Worm (Caenorhabditis elegans) whole organism, young adult: ENCODE measurements around the gene acy-3.

ENCODE experiments used
- B0019.2 ChIP-seq: fragments of 200-800 bp; sonication (Bioruptor generic); conservative IDR thresholded peaks from 2 replicates; pipeline ENCODE4 v1.3.6; 2022; ENCODE audit warnings: missing genetic modification reagents, missing genetic modification characterization, missing compliant biosample characterization
- B0336.3 ChIP-seq: fragments of 200-800 bp; sonication (Bioruptor generic); IDR thresholded peaks from 2 replicates; pipeline ENCODE4 v1.3.6; 2022; ENCODE audit warnings: missing genetic modification characterization, missing compliant biosample characterization
- C06A6.2 ChIP-seq: fragments of 200-800 bp; sonication (Bioruptor generic); conservative IDR thresholded peaks from 2 replicates; pipeline ENCODE4 v1.3.6; 2022; ENCODE audit warnings: missing genetic modification characterization, missing compliant biosample characterization
- F22D6.2 ChIP-seq: sonication (generic microtip); optimal IDR thresholded peaks from 2 replicates; lab custom pipeline; 2016; ENCODE audit warnings: mild to moderate bottlenecking, missing genetic modification characterization, missing compliant biosample characterization
- F49E8.2 ChIP-seq: sonication (generic microtip); optimal IDR thresholded peaks from 3 replicates; lab custom pipeline; 2017; ENCODE audit warnings: missing genetic modification characterization, mild to moderate bottlenecking, missing compliant biosample characterization, antibody characterized with exemption, moderate library complexity; ENCODE audit not compliant: insufficient read depth
- F57C9.4 ChIP-seq: sonication (generic microtip); optimal IDR thresholded peaks from 2 replicates; lab custom pipeline; 2017; ENCODE audit warnings: mild to moderate bottlenecking, missing genetic modification characterization, missing compliant biosample characterization
- K12H6.12 ChIP-seq: fragments of 200-800 bp; sonication (Bioruptor generic); optimal IDR thresholded peaks from 2 replicates; lab custom pipeline; 2018; ENCODE audit warnings: mild to moderate bottlenecking, missing genetic modification characterization, missing compliant biosample characterization
- T26A5.8 ChIP-seq: sonication (generic microtip); optimal IDR thresholded peaks from 2 replicates; lab custom pipeline; 2016; ENCODE audit warnings: missing genetic modification characterization, missing compliant biosample characterization
- Y53F4B.3 ChIP-seq: fragments of 200-800 bp; sonication (Bioruptor generic); IDR thresholded peaks from 2 replicates; pipeline ENCODE4 v1.3.6; 2022; ENCODE audit warnings: missing genetic modification reagents, missing genetic modification characterization, missing compliant biosample characterization
- Y53G8AR.9 ChIP-seq: fragments of 200-800 bp; sonication (Bioruptor generic); conservative IDR thresholded peaks from 2 replicates; pipeline ENCODE4 v1.3.6; 2022; ENCODE audit warnings: missing genetic modification reagents, missing genetic modification characterization, missing compliant biosample characterization
- akir-1 ChIP-seq: fragments of 200-800 bp; sonication (Bioruptor generic); optimal IDR thresholded peaks from 2 replicates; lab custom pipeline; 2018; ENCODE audit warnings: mild to moderate bottlenecking, missing genetic modification characterization, moderate library complexity, missing compliant biosample characterization
- ama-1 ChIP-seq, 3 experiments: fragments of 150-350 bp in 1 of 3; sonication (generic microtip) in 2 of 3; optimal IDR thresholded peaks; 2 replicates each; lab custom pipeline; 2014 to 2018; ENCODE audit warnings: missing biosample characterization in 2 of 3, missing genetic modification characterization in 2 of 3, missing genetic modification reagents in 2 of 3
- aptf-2 ChIP-seq: fragments of 200-800 bp; sonication (Bioruptor generic); conservative IDR thresholded peaks from 2 replicates; pipeline ENCODE4 v1.3.6; 2022; ENCODE audit warnings: missing genetic modification reagents, missing genetic modification characterization, missing compliant biosample characterization
- attf-3 ChIP-seq: fragments of 200-800 bp; sonication (Bioruptor generic); conservative IDR thresholded peaks from 2 replicates; pipeline ENCODE4 v1.3.6; 2022; ENCODE audit warnings: missing genetic modification reagents, missing genetic modification characterization, missing compliant biosample characterization
- cebp-1 ChIP-seq, 2 experiments: fragments of 200-800 bp in 1 of 2; sonication (Bioruptor generic) in 1 of 2; sonication (generic microtip) in 1 of 2; IDR thresholded peaks in 1 of 2; optimal IDR thresholded peaks in 1 of 2; 2 replicates each; pipeline versions ENCODE4 v1.3.6 to Lab custom; 2017 to 2022; ENCODE audit warnings: missing compliant biosample characterization in 2 of 2, missing genetic modification characterization in 2 of 2, mild to moderate bottlenecking in 1 of 2, missing genetic modification reagents in 1 of 2, moderate library complexity in 1 of 2
- ceh-40 ChIP-seq: fragments of 200-800 bp; sonication (Bioruptor generic); IDR thresholded peaks from 2 replicates; pipeline ENCODE4 v1.3.6; 2022; ENCODE audit warnings: missing genetic modification characterization, missing compliant biosample characterization
- ceh-58 ChIP-seq: fragments of 200-800 bp; sonication (Bioruptor generic); IDR thresholded peaks from 2 replicates; pipeline ENCODE4 v1.3.6; 2022; ENCODE audit warnings: missing genetic modification characterization, missing compliant biosample characterization
- ceh-79 ChIP-seq: sonication (generic microtip); optimal IDR thresholded peaks from 2 replicates; lab custom pipeline; 2017; ENCODE audit warnings: mild to moderate bottlenecking, missing genetic modification characterization, missing compliant biosample characterization
- efl-1 ChIP-seq: fragments of 150-350 bp; optimal IDR thresholded peaks from 2 replicates; lab custom pipeline; 2014; ENCODE audit warnings: missing biosample characterization, missing genetic modification reagents, missing genetic modification characterization
- egl-18 ChIP-seq: fragments of 200-800 bp; sonication (Bioruptor generic); IDR thresholded peaks from 2 replicates; pipeline ENCODE4 v1.3.6; 2022; ENCODE audit warnings: missing genetic modification reagents, missing genetic modification characterization, missing compliant biosample characterization
- egrh-3 ChIP-seq: fragments of 200-800 bp; sonication (Bioruptor generic); IDR thresholded peaks from 2 replicates; pipeline ENCODE4 v1.3.6; 2022; ENCODE audit warnings: missing genetic modification reagents, missing genetic modification characterization, missing compliant biosample characterization
- hlh-26 ChIP-seq: fragments of 200-800 bp; sonication (Bioruptor generic); conservative IDR thresholded peaks from 2 replicates; pipeline ENCODE4 v1.3.6; 2022; ENCODE audit warnings: missing genetic modification reagents, missing genetic modification characterization, missing compliant biosample characterization
- hmg-1.2 ChIP-seq: fragments of 200-800 bp; sonication (Bioruptor generic); IDR thresholded peaks from 2 replicates; pipeline ENCODE4 v1.3.6; 2022; ENCODE audit warnings: missing genetic modification reagents, missing genetic modification characterization, missing compliant biosample characterization
- madf-10 ChIP-seq: sonication (generic microtip); optimal IDR thresholded peaks from 2 replicates; lab custom pipeline; 2016; ENCODE audit warnings: mild to moderate bottlenecking, missing genetic modification characterization, missing compliant biosample characterization
- madf-3 ChIP-seq: fragments of 200-800 bp; sonication (Bioruptor generic); IDR thresholded peaks from 2 replicates; pipeline ENCODE4 v1.3.6; 2022; ENCODE audit warnings: missing genetic modification reagents, missing genetic modification characterization, missing compliant biosample characterization
- madf-6 ChIP-seq: fragments of 200-800 bp; sonication (Bioruptor generic); IDR thresholded peaks from 2 replicates; pipeline ENCODE4 v1.3.6; 2022; ENCODE audit warnings: missing genetic modification reagents, missing genetic modification characterization, missing compliant biosample characterization
- madf-8 ChIP-seq: fragments of 200-800 bp; sonication (Bioruptor generic); conservative IDR thresholded peaks from 2 replicates; pipeline ENCODE4 v1.3.6; 2022; ENCODE audit warnings: missing genetic modification reagents, missing genetic modification characterization, missing compliant biosample characterization
- mxl-1 ChIP-seq: sonication (generic microtip); optimal IDR thresholded peaks from 2 replicates; lab custom pipeline; 2016; ENCODE audit warnings: missing genetic modification characterization, missing compliant biosample characterization
- nfyb-1 ChIP-seq: fragments of 200-800 bp; sonication (Bioruptor generic); IDR thresholded peaks from 2 replicates; pipeline ENCODE4 v1.3.6; 2022; ENCODE audit warnings: missing genetic modification reagents, missing genetic modification characterization, missing compliant biosample characterization
- nhr-27 ChIP-seq: fragments of 200-800 bp; sonication (Bioruptor generic); optimal IDR thresholded peaks from 2 replicates; lab custom pipeline; 2018; ENCODE audit warnings: mild to moderate bottlenecking, missing genetic modification characterization, moderate library complexity, missing compliant biosample characterization
- pbrm-1 ChIP-seq: fragments of 200-800 bp; sonication (Bioruptor generic); IDR thresholded peaks from 2 replicates; pipeline ENCODE4 v1.3.6; 2022; ENCODE audit warnings: missing genetic modification reagents, missing genetic modification characterization, missing compliant biosample characterization
- pha-4 ChIP-seq: fragments of 150-350 bp; sonication (generic microtip); optimal IDR thresholded peaks from 2 replicates; lab custom pipeline; 2014; ENCODE audit warnings: missing biosample characterization, missing genetic modification reagents, missing genetic modification characterization
- rcor-1 ChIP-seq: fragments of 200-800 bp; sonication (Bioruptor generic); IDR thresholded peaks from 2 replicates; pipeline ENCODE4 v1.3.6; 2022; ENCODE audit warnings: missing genetic modification reagents, missing genetic modification characterization, missing compliant biosample characterization
- snpc-1.1 ChIP-seq: sonication (generic microtip); optimal IDR thresholded peaks from 2 replicates; lab custom pipeline; 2017; ENCODE audit warnings: missing genetic modification characterization, mild to moderate bottlenecking, missing compliant biosample characterization, antibody characterized with exemption, moderate library complexity, missing genotype, missing genetic modification reagents; ENCODE audit not compliant: insufficient read depth
- tbx-9 ChIP-seq: sonication (generic microtip); optimal IDR thresholded peaks from 2 replicates; lab custom pipeline; 2016; ENCODE audit warnings: borderline replicate concordance, missing genetic modification characterization, inconsistent platforms, missing compliant biosample characterization
- xnd-1 ChIP-seq: sonication (generic microtip); optimal IDR thresholded peaks from 2 replicates; lab custom pipeline; 2016; ENCODE audit warnings: missing genotype, missing genetic modification reagents, missing genetic modification characterization, missing compliant biosample characterization
- zfh-2 ChIP-seq: fragments of 200-800 bp; sonication (Bioruptor generic); conservative IDR thresholded peaks from 2 replicates; pipeline ENCODE4 v1.3.6; 2022; ENCODE audit warnings: missing genetic modification reagents, missing genetic modification characterization, missing compliant biosample characterization
- ztf-18 ChIP-seq: sonication (generic microtip); optimal IDR thresholded peaks from 2 replicates; lab custom pipeline; 2016; ENCODE audit warnings: missing genotype, mild to moderate bottlenecking, missing genetic modification characterization, missing compliant biosample characterization
- ztf-25 ChIP-seq: fragments of 200-800 bp; sonication (Bioruptor generic); IDR thresholded peaks from 2 replicates; pipeline ENCODE4 v1.3.6; 2022; ENCODE audit warnings: missing genetic modification reagents, missing genetic modification characterization, missing compliant biosample characterization
- ztf-26 ChIP-seq: sonication (generic microtip); optimal IDR thresholded peaks from 2 replicates; lab custom pipeline; 2017; ENCODE audit warnings: missing genetic modification characterization, missing compliant biosample characterization
- ztf-6 ChIP-seq: fragments of 200-800 bp; sonication (Bioruptor generic); IDR thresholded peaks from 2 replicates; pipeline ENCODE4 v1.3.6; 2022; ENCODE audit warnings: missing genetic modification reagents, missing genetic modification characterization, missing compliant biosample characterization

Gene acy-3

DNA sequence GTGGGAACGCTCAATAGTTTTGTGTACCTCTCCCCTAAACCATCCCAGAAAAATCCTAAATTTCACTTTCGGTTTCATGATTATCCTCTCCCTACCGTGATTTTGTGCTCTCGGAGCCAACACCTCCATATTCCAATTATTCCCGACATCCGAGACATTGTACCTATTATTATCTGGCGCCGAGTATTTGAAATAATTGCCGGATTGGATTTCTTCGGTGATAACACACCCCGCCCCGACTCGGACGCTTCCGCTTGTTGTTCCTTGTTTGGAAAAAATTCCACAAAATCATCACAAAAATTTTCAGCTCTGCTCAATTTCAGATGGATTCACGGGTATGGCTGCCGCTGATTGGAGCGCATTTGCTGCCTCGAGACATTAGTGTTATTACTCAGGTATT, 41.1 kb downstream of the acy-3 start, which contains the start of gene lin-48:
Gene lin-48, plus strand, starts transcription at position 301 of the 400 bp plus-strand sequence.
- TF ChIP-seq madf-10 (tag; lab: Kevin White, UChicago) = no peak
- no peak for TF ChIP-seq hlh-26
- TF ChIP-seq Y53G8AR.9 = no peak
- no peak for TF ChIP-seq tbx-9 (tag; lab: Kevin White, UChicago)
- TF ChIP-seq ztf-6 (GFP tag; lab: Robert Waterston, UW) = no peak
- no peak for TF ChIP-seq F22D6.2 (tag; lab: Kevin White, UChicago)
- TF ChIP-seq B0336.3 (GFP tag; lab: Robert Waterston, UW) = no peak
- TF ChIP-seq mxl-1 = no peak
- TF ChIP-seq F57C9.4 (tag; lab: Kevin White, UChicago) = no peak
- no peak for TF ChIP-seq F49E8.2
- TF ChIP-seq ceh-40 (GFP tag; lab: Robert Waterston, UW) = no peak

DNA sequence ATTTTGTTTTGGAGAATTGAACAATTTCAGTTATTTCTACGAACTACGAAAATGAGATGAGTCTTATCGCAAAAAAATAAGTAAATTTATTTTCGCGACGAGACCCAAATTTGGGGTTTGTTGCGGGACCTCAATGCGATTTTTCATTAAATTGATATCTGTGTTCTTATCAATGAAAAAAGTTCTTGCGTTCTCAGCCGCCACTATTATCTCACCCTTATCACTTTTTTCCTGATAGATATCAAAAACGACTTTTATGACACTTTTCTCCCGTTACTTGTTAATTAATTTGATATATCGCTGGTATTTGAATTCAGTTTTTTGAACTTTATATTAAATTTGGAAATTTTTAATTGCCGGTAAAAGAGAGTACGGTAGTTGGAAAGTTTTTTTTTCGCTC, 42.9 kb downstream of the acy-3 start:
- TF ChIP-seq rcor-1 (GFP tag; lab: Robert Waterston, UW) (no peak), egl-18 (GFP tag; lab: Robert Waterston, UW) (no peak), madf-3 (no peak), pbrm-1 (GFP tag; lab: Robert Waterston, UW) (no peak), efl-1 (no peak), ceh-58 (no peak)
- TF ChIP-seq, all 124 proteins: peak for 0

DNA sequence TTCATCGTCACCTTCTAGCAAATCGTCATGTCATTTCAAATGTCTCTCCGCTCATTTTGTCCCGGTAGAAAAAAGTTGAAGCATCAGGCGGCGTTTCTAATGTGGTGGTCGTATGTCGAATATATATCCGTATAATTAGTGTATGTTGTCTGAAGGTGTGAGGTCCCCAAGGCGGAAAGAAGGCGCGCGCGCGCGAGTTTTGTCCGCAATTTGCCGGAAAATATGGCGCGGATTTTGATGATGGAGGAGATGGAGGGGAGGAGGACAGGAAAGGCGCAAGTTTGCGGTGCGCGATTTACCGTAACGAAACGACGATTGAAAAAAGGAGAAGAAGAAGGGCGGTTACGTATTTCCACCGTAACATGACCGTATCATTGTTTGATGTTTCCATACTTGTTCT, 44.2 kb downstream of the acy-3 start:
- peak; percentile 58; the same call in 1 of the 2 replicates for TF ChIP-seq zfh-2 (GFP tag; lab: Robert Waterston, UW)
- TF ChIP-seq K12H6.12 = no peak
- TF ChIP-seq Y53F4B.3 (GFP tag; lab: Robert Waterston, UW) = no peak
- TF ChIP-seq madf-8 = peak; percentile 37; the same call in 1 of the 2 replicates
- TF ChIP-seq snpc-1.1 (tag; lab: Kevin White, UChicago) = no peak
- TF ChIP-seq ztf-25 (GFP tag; lab: Robert Waterston, UW) = no peak
- no peak for TF ChIP-seq ceh-79 (tag; lab: Kevin White, UChicago)
- no peak for TF ChIP-seq ama-1 (optimal IDR thresholded peaks at IDR 0.05; lab: Kevin White, UChicago)
- no peak for TF ChIP-seq ama-1 (GFP tag; optimal IDR thresholded peaks at IDR 0.05; lab: Kevin White, UChicago)
- no peak for TF ChIP-seq F49E8.2
- no peak for TF ChIP-seq C06A6.2 (GFP tag; lab: Robert Waterston, UW)
- TF ChIP-seq F22D6.2 (tag; lab: Kevin White, UChicago) = no peak
- no peak for TF ChIP-seq ztf-18 (tag; lab: Kevin White, UChicago)
- no peak for TF ChIP-seq B0019.2 (GFP tag; lab: Robert Waterston, UW)
- no peak for TF ChIP-seq cebp-1 (GFP tag; IDR thresholded peaks at IDR 0.05; lab: Robert Waterston, UW)
- no peak for TF ChIP-seq cebp-1 (tag; optimal IDR thresholded peaks at IDR 0.05; lab: Kevin White, UChicago)
- TF ChIP-seq hmg-1.2 (GFP tag; lab: Robert Waterston, UW) = no peak
- no peak for TF ChIP-seq attf-3 (GFP tag; lab: Robert Waterston, UW)
- TF ChIP-seq T26A5.8 (tag; lab: Kevin White, UChicago) = no peak
- peak; percentile 74 for TF ChIP-seq madf-6
- no peak for TF ChIP-seq nfyb-1 (GFP tag; lab: Robert Waterston, UW)
- TF ChIP-seq akir-1 (GFP tag; lab: Kevin White, UChicago) = no peak
- TF ChIP-seq aptf-2 = no peak
- TF ChIP-seq egrh-3 (GFP tag; lab: Robert Waterston, UW) = 0 out of 2 replicates have a peak, but pooled peaks have one; percentile 17
- no peak for TF ChIP-seq pha-4 (tag; lab: Kevin White, UChicago)
- no peak for TF ChIP-seq nhr-27 (tag; lab: Kevin White, UChicago)
- TF ChIP-seq xnd-1 (tag; lab: Kevin White, UChicago) = no peak
- no peak for TF ChIP-seq ztf-26 (tag; lab: Kevin White, UChicago)
- peak; percentile 50 for TF ChIP-seq efl-1
- TF ChIP-seq, all 124 proteins: peak for 5
